Worm (Caenorhabditis elegans) whole organism, L1 larva: ENCODE measurements around the gene clec-55.

Experiments
- C34B4.2 ChIP-seq: sonication (generic microtip); optimal IDR thresholded peaks from 2 replicates; lab custom pipeline; 2017; ENCODE audit warnings: mild to moderate bottlenecking, missing genetic modification characterization, missing compliant biosample characterization
- F16B12.6 ChIP-seq: fragments of 150-350 bp; optimal IDR thresholded peaks from 2 replicates; lab custom pipeline; 2014; ENCODE audit warnings: missing biosample characterization, missing genetic modification characterization
- aha-1 ChIP-seq: fragments of 150-350 bp; optimal IDR thresholded peaks from 2 replicates; lab custom pipeline; 2014; ENCODE audit warnings: missing biosample characterization, missing genetic modification characterization
- ceh-63 ChIP-seq: fragments of 200-800 bp; sonication (Bioruptor generic); optimal IDR thresholded peaks from 2 replicates; lab custom pipeline; 2018; ENCODE audit warnings: mild to moderate bottlenecking, missing genetic modification characterization, missing compliant biosample characterization
- ceh-88 ChIP-seq: fragments of 200-800 bp; sonication (Bioruptor generic); IDR thresholded peaks from 2 replicates; pipeline ENCODE4 v1.3.6; 2022; ENCODE audit warnings: missing genetic modification characterization, missing compliant biosample characterization
- ces-1 ChIP-seq: fragments of 150-350 bp; optimal IDR thresholded peaks from 2 replicates; lab custom pipeline; 2014; ENCODE audit warnings: missing biosample characterization, missing genetic modification reagents, missing genetic modification characterization
- dpl-1 ChIP-seq, 3 experiments: fragments of 150-350 bp in 2 of 3; sonication (generic microtip) in 1 of 3; optimal IDR thresholded peaks; 2 replicates each; lab custom pipeline; 2014 to 2017; ENCODE audit warnings: missing biosample characterization in 3 of 3, missing genetic modification characterization in 3 of 3, missing genetic modification reagents in 3 of 3
- efl-1 ChIP-seq, 4 experiments: fragments of 150-350 bp; optimal IDR thresholded peaks in 3 of 4; peaks in 1 of 4; 1 replicate in 1 of 4; 2 replicates in 3 of 4; lab custom pipeline; 2014; ENCODE audit warnings: missing biosample characterization in 2 of 4, missing genetic modification characterization in 2 of 4, missing genetic modification reagents in 2 of 4
- elt-2 ChIP-seq: sonication (generic microtip); optimal IDR thresholded peaks from 2 replicates; lab custom pipeline; 2016; ENCODE audit warnings: missing genetic modification characterization, mild to moderate bottlenecking, inconsistent platforms, missing compliant biosample characterization, missing genetic modification reagents
- elt-3 ChIP-seq, 6 experiments: fragments of 150-350 bp in 1 of 6; sonication (generic microtip); optimal IDR thresholded peaks; 2 replicates each; lab custom pipeline; 2017 to 2018; ENCODE audit warnings: missing biosample characterization in 6 of 6, missing genetic modification characterization in 6 of 6, inconsistent platforms in 1 of 6
- ets-5 ChIP-seq: fragments of 200-800 bp; sonication (Bioruptor generic); IDR thresholded peaks from 2 replicates; pipeline ENCODE4 v1.3.6; 2022; ENCODE audit warnings: missing genetic modification characterization, missing compliant biosample characterization
- fkh-4 ChIP-seq: sonication (generic microtip); optimal IDR thresholded peaks from 2 replicates; lab custom pipeline; 2016; ENCODE audit warnings: missing compliant biosample characterization, missing genetic modification characterization, borderline replicate concordance
- fkh-8 ChIP-seq: sonication (generic microtip); optimal IDR thresholded peaks from 2 replicates; lab custom pipeline; 2016; ENCODE audit warnings: mild to moderate bottlenecking, missing genetic modification characterization, missing compliant biosample characterization
- fos-1 ChIP-seq: fragments of 150-350 bp; optimal IDR thresholded peaks from 2 replicates; lab custom pipeline; 2014; ENCODE audit warnings: missing biosample characterization, missing genetic modification characterization
- grh-1 ChIP-seq: fragments of 200-800 bp; sonication (Bioruptor generic); IDR thresholded peaks from 2 replicates; pipeline ENCODE4 v1.3.6; 2022; ENCODE audit warnings: missing genetic modification reagents, missing genetic modification characterization, missing compliant biosample characterization
- irx-1 ChIP-seq: sonication (generic microtip); optimal IDR thresholded peaks from 2 replicates; lab custom pipeline; 2016; ENCODE audit warnings: missing genetic modification characterization, missing compliant biosample characterization
- jun-1 ChIP-seq: fragments of 150-350 bp; optimal IDR thresholded peaks from 2 replicates; lab custom pipeline; 2014; ENCODE audit warnings: missing biosample characterization, missing genetic modification reagents, missing genetic modification characterization
- lin-14 ChIP-seq: fragments of 200-800 bp; sonication (Bioruptor generic); optimal IDR thresholded peaks from 2 replicates; lab custom pipeline; 2018; ENCODE audit warnings: mild to moderate bottlenecking, missing genetic modification characterization, moderate library complexity, missing compliant biosample characterization
- lin-15B ChIP-seq: fragments of 150-350 bp; sonication (generic microtip); optimal IDR thresholded peaks from 3 replicates; lab custom pipeline; 2014; ENCODE audit warnings: missing biosample characterization, missing genetic modification characterization
- lin-35 ChIP-seq, 2 experiments: fragments of 150-350 bp; optimal IDR thresholded peaks; 2 replicates each; lab custom pipeline; 2014; ENCODE audit warnings: missing biosample characterization in 2 of 2, missing genetic modification characterization in 2 of 2, missing genetic modification reagents in 2 of 2
- lir-3 ChIP-seq: sonication (generic microtip); optimal IDR thresholded peaks from 2 replicates; lab custom pipeline; 2016; ENCODE audit warnings: mild to moderate bottlenecking, missing genetic modification characterization, moderate library complexity, missing compliant biosample characterization; ENCODE audit not compliant: poor library complexity
- mab-9 ChIP-seq: fragments of 200-800 bp; sonication (Bioruptor generic); IDR thresholded peaks from 2 replicates; pipeline ENCODE4 v1.3.6; 2022; ENCODE audit warnings: missing genetic modification reagents, missing genetic modification characterization, missing compliant biosample characterization
- mep-1 ChIP-seq: fragments of 150-350 bp; optimal IDR thresholded peaks from 2 replicates; lab custom pipeline; 2014; ENCODE audit warnings: missing biosample characterization, missing genetic modification characterization
- nhr-12 ChIP-seq: sonication (generic microtip); optimal IDR thresholded peaks from 2 replicates; lab custom pipeline; 2017; ENCODE audit warnings: missing biosample characterization, missing genetic modification characterization
- nhr-20 ChIP-seq: sonication (generic microtip); optimal IDR thresholded peaks from 2 replicates; lab custom pipeline; 2016; ENCODE audit warnings: mild to moderate bottlenecking, missing genetic modification characterization, missing compliant biosample characterization
- nhr-47 ChIP-seq: sonication (generic microtip); optimal IDR thresholded peaks from 2 replicates; lab custom pipeline; 2016; ENCODE audit warnings: mild to moderate bottlenecking, missing genetic modification characterization, moderate library complexity, missing compliant biosample characterization
- nhr-71 ChIP-seq: sonication (generic microtip); optimal IDR thresholded peaks from 2 replicates; lab custom pipeline; 2016; ENCODE audit warnings: mild to moderate bottlenecking, missing genetic modification characterization, moderate library complexity, missing compliant biosample characterization
- nhr-77 ChIP-seq: fragments of 150-350 bp; optimal IDR thresholded peaks from 2 replicates; lab custom pipeline; 2014; ENCODE audit warnings: missing biosample characterization, missing genetic modification characterization
- nhr-85 ChIP-seq: sonication (generic microtip); peaks from one replicate; lab custom pipeline; 2016; ENCODE audit warnings: missing genetic modification characterization, inconsistent platforms, missing compliant biosample characterization
- pax-3 ChIP-seq: fragments of 200-800 bp; sonication (Bioruptor generic); optimal IDR thresholded peaks from 2 replicates; lab custom pipeline; 2018; ENCODE audit warnings: mild to moderate bottlenecking, missing genetic modification characterization, moderate library complexity, missing compliant biosample characterization
- rnt-1 ChIP-seq: sonication (generic microtip); optimal IDR thresholded peaks from 2 replicates; lab custom pipeline; 2016; ENCODE audit warnings: mild to moderate bottlenecking, missing genetic modification characterization, moderate library complexity, missing compliant biosample characterization
- snpc-4 ChIP-seq: fragments of 150-350 bp; optimal IDR thresholded peaks from 2 replicates; lab custom pipeline; 2014; ENCODE audit warnings: missing biosample characterization, missing genetic modification characterization
- sptf-1 ChIP-seq: fragments of 150-350 bp; optimal IDR thresholded peaks from 2 replicates; lab custom pipeline; 2014; ENCODE audit warnings: missing biosample characterization, missing genetic modification characterization
- sup-37 ChIP-seq: fragments of 200-800 bp; sonication (Bioruptor generic); optimal IDR thresholded peaks from 2 replicates; lab custom pipeline; 2018; ENCODE audit warnings: mild to moderate bottlenecking, missing genetic modification characterization, missing compliant biosample characterization
- swsn-7 ChIP-seq: sonication (generic microtip); optimal IDR thresholded peaks from 2 replicates; lab custom pipeline; 2016; ENCODE audit warnings: missing genetic modification characterization, missing compliant biosample characterization
- unc-130 ChIP-seq: fragments of 150-350 bp; optimal IDR thresholded peaks from 2 replicates; lab custom pipeline; 2017; ENCODE audit warnings: missing biosample characterization, missing genetic modification characterization, inconsistent platforms
- unc-30 ChIP-seq: sonication (generic microtip); optimal IDR thresholded peaks from 2 replicates; lab custom pipeline; 2017; ENCODE audit warnings: missing biosample characterization, missing genetic modification characterization
- zag-1 ChIP-seq: fragments of 150-350 bp; optimal IDR thresholded peaks from 2 replicates; lab custom pipeline; 2014; ENCODE audit warnings: missing biosample characterization, missing genetic modification characterization
- zip-4 ChIP-seq: fragments of 200-800 bp; sonication (Bioruptor generic); optimal IDR thresholded peaks from 2 replicates; lab custom pipeline; 2018; ENCODE audit warnings: mild to moderate bottlenecking, missing genetic modification characterization, moderate library complexity, missing compliant biosample characterization

Gene clec-55

ce11 chrV:14468931-14469330 is 10.1 kb upstream of the clec-55 start, which contains the start of gene clec-57:
TSS of gene clec-57 (plus strand) at chrV:14469231.
- TF ChIP-seq nhr-20 (tag; lab: Kevin White, UChicago) (no peak), aha-1 (tag; lab: Kevin White, UChicago) (no peak), nhr-77 (tag; lab: Kevin White, UChicago) (no peak), mep-1 (tag; lab: Kevin White, UChicago) (no peak), ceh-63 (GFP tag; lab: Kevin White, UChicago) (no peak), rnt-1 (no peak), lin-14 (no peak), F16B12.6 (tag; lab: Kevin White, UChicago) (no peak)
- TF ChIP-seq, all 84 proteins: peak for 0

DNA sequence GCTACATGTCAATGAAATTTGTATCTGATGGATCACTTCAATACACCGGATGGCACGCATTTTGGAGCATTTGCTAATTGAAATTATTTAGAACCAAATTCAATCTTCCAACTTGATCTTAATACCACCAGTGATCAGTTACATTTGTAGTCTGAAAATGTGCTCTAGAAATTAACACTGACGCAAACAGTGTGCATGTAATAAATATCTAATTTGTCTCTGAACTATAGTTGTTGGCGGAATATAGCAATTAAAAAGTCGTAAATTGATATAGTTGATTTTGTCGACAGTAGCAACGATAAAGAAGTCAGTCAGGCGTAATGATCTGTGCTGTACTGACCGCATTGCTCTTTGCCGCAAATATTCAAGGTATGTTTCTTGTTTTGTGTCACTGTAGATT is 6.8 kb upstream of the clec-55 start, which contains the start of gene clec-227:
Gene clec-227 (plus strand): TSS at position 301 of the 400 bp plus-strand sequence.
- TF ChIP-seq efl-1 (optimal IDR thresholded peaks at IDR 0.05; lab: Kevin White, UChicago): no peak
- TF ChIP-seq efl-1 (GFP tag; optimal IDR thresholded peaks at IDR 0.05 in 1 of 2; lab: Kevin White, UChicago): peak in 1 of 2 experiments; percentile 85
- no peak for TF ChIP-seq irx-1 (tag; lab: Kevin White, UChicago)

DNA sequence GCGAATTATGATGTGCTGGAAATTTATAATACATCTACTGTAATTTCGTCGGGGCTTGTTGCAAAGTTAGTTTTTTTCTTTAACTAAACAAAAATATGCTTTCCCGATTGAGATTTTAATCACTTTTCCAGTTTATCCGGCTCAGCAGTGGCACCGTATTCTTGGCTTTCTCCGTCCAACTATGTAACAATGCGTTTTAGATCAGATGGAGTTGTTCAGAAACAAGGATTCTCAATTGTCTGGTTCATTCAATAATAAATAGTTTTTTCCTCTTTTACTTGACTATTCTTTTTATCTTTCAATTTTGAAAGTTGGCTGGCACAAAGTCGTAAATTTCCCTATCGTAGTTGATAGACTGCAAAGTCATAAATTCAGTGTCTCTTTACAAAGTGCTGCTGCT is 5.0 kb upstream of the clec-55 start, which contains the start of gene clec-56:
Gene clec-56 (plus strand): TSS at position 301 of the 400 bp plus-strand sequence.
- TF ChIP-seq sptf-1 (tag; lab: Kevin White, UChicago): no peak
- TF ChIP-seq nhr-85 (tag; lab: Kevin White, UChicago): no peak
- TF ChIP-seq nhr-71 (tag; lab: Kevin White, UChicago): no peak
- no peak for TF ChIP-seq fkh-4 (tag; lab: Kevin White, UChicago)
- no peak for TF ChIP-seq unc-130
- no peak for TF ChIP-seq nhr-47 (tag; lab: Kevin White, UChicago)
- TF ChIP-seq C34B4.2 (tag; lab: Kevin White, UChicago): no peak
- TF ChIP-seq zag-1 (tag; lab: Kevin White, UChicago): no peak
- no peak for TF ChIP-seq aha-1 (tag; lab: Kevin White, UChicago)
- no peak for TF ChIP-seq F16B12.6 (tag; lab: Kevin White, UChicago)
- TF ChIP-seq fkh-8: no peak
- TF ChIP-seq fos-1 (tag; lab: Kevin White, UChicago): no peak
- no peak for TF ChIP-seq swsn-7
- TF ChIP-seq lir-3 (tag; lab: Kevin White, UChicago): no peak
- TF ChIP-seq mab-9 (GFP tag; lab: Robert Waterston, UW): no peak
- no peak for TF ChIP-seq dpl-1 (GFP tag; optimal IDR thresholded peaks at IDR 0.05; lab: Kevin White, UChicago)
- no peak for TF ChIP-seq ceh-88 (GFP tag; lab: Robert Waterston, UW)
- no peak for TF ChIP-seq elt-3 (tag; optimal IDR thresholded peaks at IDR 0.05; lab: Kevin White, UChicago)
- TF ChIP-seq irx-1 (tag; lab: Kevin White, UChicago): no peak
- TF ChIP-seq nhr-12 (tag; lab: Kevin White, UChicago): no peak

ce11 chrV:14476680-14477079 is 2.4 kb upstream of the clec-55 start, which contains the start of gene clec-54:
TSS of gene clec-54 (plus strand) at chrV:14476903.
- no peak for TF ChIP-seq efl-1 (optimal IDR thresholded peaks at IDR 0.05; lab: Kevin White, UChicago)
- TF ChIP-seq efl-1 (GFP tag; optimal IDR thresholded peaks at IDR 0.05 in 1 of 2; lab: Kevin White, UChicago): peak in 1 of 2 experiments; percentile 63
- TF ChIP-seq jun-1 (tag; lab: Kevin White, UChicago): no peak
- TF ChIP-seq elt-2 (tag; lab: Kevin White, UChicago): peak; percentile 52

DNA sequence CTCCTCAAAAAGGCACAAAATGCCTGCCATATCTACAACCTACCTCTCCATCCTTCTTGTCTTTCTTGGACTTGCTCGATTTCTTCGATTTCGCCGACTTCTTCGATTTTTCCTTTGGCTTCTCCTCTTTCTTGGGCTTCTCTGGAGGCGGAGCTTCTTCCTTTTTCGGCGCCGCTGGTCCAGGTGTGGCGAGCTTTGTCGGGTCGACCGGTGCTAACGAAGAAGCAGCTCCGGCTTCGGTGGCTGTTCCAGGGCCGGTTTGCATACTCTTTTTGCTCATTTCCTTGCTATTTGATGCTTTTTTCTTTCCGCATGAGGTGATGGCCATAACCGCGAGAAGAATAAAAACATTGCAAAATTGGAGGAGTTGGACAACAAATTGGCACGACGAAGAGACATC is 1.5 kb downstream of the clec-55 start:
- TF ChIP-seq F16B12.6 (tag; lab: Kevin White, UChicago) (no peak), fkh-8 (no peak), pax-3 (no peak), ets-5 (no peak), lin-35 (GFP tag; optimal IDR thresholded peaks at IDR 0.05; lab: Kevin White, UChicago) (no peak), snpc-4 (tag; lab: Kevin White, UChicago) (no peak), unc-30 (tag; lab: Kevin White, UChicago) (no peak), sup-37 (GFP tag; lab: Kevin White, UChicago) (no peak), zip-4 (no peak), ces-1 (GFP tag; lab: Kevin White, UChicago) (no peak), lin-15B (tag; lab: Kevin White, UChicago) (no peak), efl-1 (optimal IDR thresholded peaks at IDR 0.05; lab: Kevin White, UChicago) (no peak), efl-1 (GFP tag; optimal IDR thresholded peaks at IDR 0.05 in 1 of 2; lab: Kevin White, UChicago) (no peak), nhr-85 (tag; lab: Kevin White, UChicago) (no peak), grh-1 (no peak)
